Worm (Caenorhabditis elegans): ENCODE measurements around the gene K07E3.1.

DNA sequence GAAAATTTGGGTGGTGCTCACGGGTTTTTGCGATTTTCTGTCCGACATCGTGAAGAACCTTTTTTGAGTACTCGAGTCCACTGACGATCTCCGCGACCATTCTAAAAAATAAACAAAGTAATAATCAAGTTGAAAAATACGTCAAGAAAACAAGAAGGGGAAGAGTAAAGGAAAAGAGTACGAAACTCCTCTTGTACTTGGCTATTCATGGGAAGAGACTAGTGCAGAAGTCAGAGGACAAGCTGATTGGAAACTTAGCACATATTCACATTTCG is 23.9 kb upstream of the K07E3.1 start, which contains the start of gene dao-3:
- TF ChIP-seq him-1 (tag; optimal IDR thresholded peaks at IDR 0.05) = no peak
- no peak for TF ChIP-seq dao-5 (tag; optimal IDR thresholded peaks at IDR 0.05)
- no peak for TF ChIP-seq W03F9.2 (tag; optimal IDR thresholded peaks at IDR 0.05)
